Fruit fly (Drosophila melanogaster): ENCODE data around the gene PH4alphaSG1.

PH4alphaSG1 gene

DNA sequence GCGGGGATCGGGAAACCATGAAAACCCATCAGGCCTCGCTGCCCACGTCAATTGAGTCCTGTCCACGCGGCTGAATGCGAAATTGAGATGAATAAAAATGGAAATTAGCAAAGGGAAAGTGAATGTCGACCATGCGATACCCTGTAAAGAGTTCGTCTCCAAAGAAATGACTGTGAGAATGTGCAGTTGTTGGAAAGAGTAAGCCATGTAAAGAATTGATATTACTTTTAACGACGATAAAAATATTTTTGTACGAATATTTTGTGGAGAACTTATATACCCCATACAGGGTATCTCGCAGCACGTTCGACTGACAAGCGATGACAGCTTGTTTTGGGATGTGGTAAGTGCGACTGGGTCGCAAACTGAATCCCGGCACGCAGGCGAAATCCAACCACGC, 4.3 kb downstream of the PH4alphaSG1 start (continued):
- TF ChIP-seq achi (GFP tag; optimal IDR thresholded peaks at IDR 0.05) (peak; percentile 66), Hr4 (GFP tag; optimal IDR thresholded peaks at IDR 0.05) (peak; percentile 78), Smox (GFP tag; optimal IDR thresholded peaks at IDR 0.05) (peak; percentile 62), lz (GFP tag; optimal IDR thresholded peaks at IDR 0.05) (peak; percentile 76), CG11902 (GFP tag; optimal IDR thresholded peaks at IDR 0.05) (peak; percentile 52), salr (GFP tag; optimal IDR thresholded peaks at IDR 0.05) (peak; percentile 1 to 41), CG10631 (GFP tag; optimal IDR thresholded peaks at IDR 0.05) (peak; percentile 62), net (GFP tag; optimal IDR thresholded peaks at IDR 0.05) (peak; percentile 47)

DNA sequence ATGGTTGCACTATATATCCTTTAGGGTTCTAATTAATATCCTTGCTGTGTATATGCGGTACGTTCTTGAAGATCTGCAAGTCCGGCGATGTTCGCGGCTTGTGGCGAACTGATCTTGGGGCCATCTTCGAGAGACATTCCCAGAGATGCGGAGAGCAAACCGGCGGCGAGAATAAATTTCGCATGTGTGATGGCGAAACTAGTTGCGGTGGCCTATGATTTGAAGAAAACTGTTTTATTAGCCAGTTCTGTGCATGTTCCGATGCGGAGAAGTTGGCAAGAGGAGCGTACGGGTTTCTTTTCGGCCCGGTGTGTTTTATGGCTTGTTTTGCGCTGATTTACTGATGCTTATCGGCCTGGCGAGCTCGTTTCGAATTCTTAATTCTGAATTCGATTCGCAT, 5.2 kb downstream of the PH4alphaSG1 start, which contains the start of gene PH4alphaNE1:
TSS of gene PH4alphaNE1 (minus strand) at position 101 of the 400 bp plus-strand sequence.
- TF ChIP-seq Ets96B (tag; optimal IDR thresholded peaks at IDR 0.05) (no peak), Hr4 (GFP tag; optimal IDR thresholded peaks at IDR 0.05) (no peak), Hr39 (GFP tag; optimal IDR thresholded peaks at IDR 0.05) (no peak)

dm6 chr3R:30496103-30496858, 9.2 kb downstream of the PH4alphaSG1 start, which contains the start of gene PH4alphaMP:
PH4alphaMP (minus strand) TSS chr3R:30496153.
- no peak for TF ChIP-seq CG11902 (GFP tag; optimal IDR thresholded peaks at IDR 0.05)
- TF ChIP-seq CG3032 (tag; optimal IDR thresholded peaks at IDR 0.05): no peak
- no peak for TF ChIP-seq Hr4 (GFP tag; optimal IDR thresholded peaks at IDR 0.05)
- TF ChIP-seq svp (GFP tag): peak; percentile 23
- no peak for TF ChIP-seq CG10669 (GFP tag; optimal IDR thresholded peaks at IDR 0.05)
- no peak for TF ChIP-seq fkh (GFP tag; optimal IDR thresholded peaks at IDR 0.05)
- TF ChIP-seq Gug (GFP tag; IDR thresholded peaks at IDR 0.05): no peak
- no peak for TF ChIP-seq CG6163 (GFP tag; IDR thresholded peaks at IDR 0.05)
- no peak for TF ChIP-seq dsx (GFP tag; optimal IDR thresholded peaks at IDR 0.05; ENCODE audit: poor library complexity, severe bottlenecking)
- no peak for TF ChIP-seq CG8119 (GFP tag; IDR thresholded peaks at IDR 0.05)
- no peak for TF ChIP-seq CG8319 (GFP tag; optimal IDR thresholded peaks at IDR 0.05)
- TF ChIP-seq Blimp-1 (GFP tag; optimal IDR thresholded peaks at IDR 0.05): peak; percentile 33
- no peak for TF ChIP-seq CG32006 (GFP tag; optimal IDR thresholded peaks at IDR 0.05)

dm6 chr3R:30489797-30490196, 15.7 kb downstream of the PH4alphaSG1 start, which contains the start of gene PH4alphaSG2:
PH4alphaSG2 (plus strand) TSS chr3R:30490074.
- TF ChIP-seq Hr38 (GFP tag; optimal IDR thresholded peaks at IDR 0.05): no peak
- peak; percentile 43 for TF ChIP-seq fkh (GFP tag; optimal IDR thresholded peaks at IDR 0.05)

DNA sequence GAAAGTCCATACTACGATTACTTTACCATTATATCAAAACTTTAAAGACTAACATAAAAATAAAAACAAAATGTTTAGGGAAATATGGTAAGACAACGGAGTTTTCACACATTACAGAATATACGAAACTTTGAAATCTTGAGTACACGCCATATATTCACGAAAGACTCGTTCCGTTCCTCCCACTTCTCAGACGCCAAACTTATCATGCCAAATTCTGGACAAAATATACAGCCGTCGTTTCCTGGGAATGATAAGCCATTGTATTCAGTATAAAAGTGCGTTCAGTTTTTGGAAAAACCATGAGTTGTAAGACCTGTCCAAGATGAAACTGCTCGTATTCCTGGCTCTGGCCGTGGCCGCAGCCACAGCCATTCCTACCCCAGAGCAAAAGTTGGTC, 16.8 kb downstream of the PH4alphaSG1 start, which contains the start of gene Jon99Fi:
TSS of gene Jon99Fi (plus strand) at position 301 of the 400 bp plus-strand sequence.
- no peak for TF ChIP-seq lz (GFP tag; optimal IDR thresholded peaks at IDR 0.05)
- no peak for TF ChIP-seq CG6163 (GFP tag; IDR thresholded peaks at IDR 0.05)
- no peak for TF ChIP-seq CG11902 (GFP tag; optimal IDR thresholded peaks at IDR 0.05)
- TF ChIP-seq Smox (GFP tag; optimal IDR thresholded peaks at IDR 0.05): no peak
- TF ChIP-seq svp (GFP tag): no peak
- no peak for TF ChIP-seq fd85E (GFP tag; optimal IDR thresholded peaks at IDR 0.05)
- no peak for TF ChIP-seq CG10669 (GFP tag; optimal IDR thresholded peaks at IDR 0.05)
- no peak for TF ChIP-seq Eip93F (GFP tag; optimal IDR thresholded peaks at IDR 0.05)
- no peak for TF ChIP-seq CG16779 (tag; optimal IDR thresholded peaks at IDR 0.05)
- TF ChIP-seq fd59A (GFP tag; optimal IDR thresholded peaks at IDR 0.05): no peak
- no peak for TF ChIP-seq CG4318 (GFP tag; optimal IDR thresholded peaks at IDR 0.05)
- TF ChIP-seq cyc (GFP tag; optimal IDR thresholded peaks at IDR 0.05): no peak
- no peak for TF ChIP-seq CG3919 (GFP tag; optimal IDR thresholded peaks at IDR 0.05)
- no peak for TF ChIP-seq CG3032 (tag; optimal IDR thresholded peaks at IDR 0.05)
- no peak for TF ChIP-seq acj6 (GFP tag; optimal IDR thresholded peaks at IDR 0.05)
- no peak for TF ChIP-seq Gug (GFP tag; IDR thresholded peaks at IDR 0.05)
- no peak for TF ChIP-seq CG6854 (GFP tag; optimal IDR thresholded peaks at IDR 0.05)
- TF ChIP-seq Lpt (GFP tag; optimal IDR thresholded peaks at IDR 0.05): no peak
- TF ChIP-seq Met (GFP tag; optimal IDR thresholded peaks at IDR 0.05): no peak
